Worm (Caenorhabditis elegans) whole organism, L3 larva: ENCODE data around the gene fbxo-11.2.

Source experiments
- ceh-9 ChIP-seq: sonication (generic microtip); optimal IDR thresholded peaks from 2 replicates; lab custom pipeline; 2018; ENCODE audit warnings: missing biosample characterization, missing genetic modification characterization
- fkh-10 ChIP-seq: sonication (generic microtip); optimal IDR thresholded peaks from 2 replicates; lab custom pipeline; 2017; ENCODE audit warnings: missing biosample characterization, missing genetic modification reagents, missing genetic modification characterization
- fos-1 ChIP-seq: fragments of 150-350 bp; optimal IDR thresholded peaks from 2 replicates; lab custom pipeline; 2014; ENCODE audit warnings: missing biosample characterization, missing genetic modification characterization
- lin-39 ChIP-seq: fragments of 150-350 bp; optimal IDR thresholded peaks from 2 replicates; lab custom pipeline; 2018; ENCODE audit warnings: missing biosample characterization, missing genetic modification reagents, missing genetic modification characterization
- nfya-1 ChIP-seq: sonication (generic microtip); optimal IDR thresholded peaks from 2 replicates; lab custom pipeline; 2017; ENCODE audit warnings: missing genetic modification characterization, mild to moderate bottlenecking, missing compliant biosample characterization, antibody characterized with exemption, moderate library complexity; ENCODE audit not compliant: insufficient read depth
- nhr-11 ChIP-seq: fragments of 150-350 bp; optimal IDR thresholded peaks from 2 replicates; lab custom pipeline; 2014; ENCODE audit warnings: missing biosample characterization, missing genetic modification characterization
- nhr-12 ChIP-seq: fragments of 150-350 bp; optimal IDR thresholded peaks from 2 replicates; lab custom pipeline; 2014; ENCODE audit warnings: missing biosample characterization, missing genetic modification characterization
- nhr-25 ChIP-seq: sonication (generic microtip); optimal IDR thresholded peaks from 2 replicates; lab custom pipeline; 2017; ENCODE audit warnings: missing biosample characterization, missing genetic modification characterization
- nhr-76 ChIP-seq: fragments of 150-350 bp; sonication (generic microtip); optimal IDR thresholded peaks from 5 replicates; lab custom pipeline; 2014; ENCODE audit warnings: missing biosample characterization, missing genetic modification characterization
- unc-39 ChIP-seq: sonication (generic microtip); optimal IDR thresholded peaks from 4 replicates; lab custom pipeline; 2017; ENCODE audit warnings: missing biosample characterization, missing genetic modification characterization
- unc-62 ChIP-seq: fragments of 150-350 bp; sonication (generic microtip); optimal IDR thresholded peaks from 4 replicates; lab custom pipeline; 2014; ENCODE audit warnings: missing biosample characterization, missing genetic modification reagents, missing genetic modification characterization
- ztf-11 ChIP-seq: fragments of 150-350 bp; optimal IDR thresholded peaks from 2 replicates; lab custom pipeline; 2014; ENCODE audit warnings: missing biosample characterization, missing genetic modification characterization

DNA sequence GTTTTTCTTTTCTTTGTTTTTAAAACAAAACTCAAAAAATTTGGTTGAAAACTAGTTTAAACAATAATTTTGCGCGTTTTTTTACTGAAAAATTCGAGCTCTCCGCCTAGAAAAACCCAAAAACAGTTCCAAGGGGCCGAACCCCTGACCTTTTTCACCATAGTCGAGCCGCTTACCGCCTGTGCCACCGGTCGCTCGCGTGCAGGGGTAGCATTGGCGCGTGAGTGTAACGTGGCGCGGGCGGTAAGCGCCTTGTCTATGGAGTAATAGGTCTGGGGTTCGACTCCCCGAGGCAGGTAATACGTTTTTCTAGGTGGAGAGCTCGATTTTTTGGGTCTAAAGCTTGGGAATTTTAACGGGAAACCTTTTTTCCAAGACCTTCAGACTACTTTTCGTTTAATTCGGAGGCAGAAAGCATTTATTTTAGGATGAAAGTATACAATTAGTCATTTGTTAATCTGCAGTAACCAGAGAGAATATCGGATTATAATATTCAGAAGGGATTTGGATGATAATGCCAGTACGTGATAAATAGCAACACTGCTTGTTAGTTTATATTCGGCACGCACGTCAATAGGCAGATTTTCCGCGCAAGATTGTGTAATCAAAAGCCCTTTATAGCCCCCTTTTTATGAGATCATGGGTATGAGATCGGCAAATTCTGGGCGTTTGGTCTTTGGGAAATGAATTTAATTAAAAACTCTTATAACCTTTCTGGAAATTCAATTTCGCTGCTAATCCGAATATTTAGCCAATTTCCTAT lies 45.7 kb downstream of the fbxo-11.2 start:
- no peak for TF ChIP-seq nhr-11 (tag; lab: Kevin White, UChicago)
- TF ChIP-seq unc-62 (GFP tag; lab: Kevin White, UChicago) = no peak
- TF ChIP-seq lin-39 = no peak
- no peak for TF ChIP-seq fkh-10 (GFP tag; lab: Kevin White, UChicago)
- no peak for TF ChIP-seq unc-39 (tag; lab: Kevin White, UChicago)
- TF ChIP-seq nhr-76 (tag; lab: Kevin White, UChicago) = no peak
- no peak for TF ChIP-seq fos-1 (tag; lab: Kevin White, UChicago)
- no peak for TF ChIP-seq nhr-25 (tag; lab: Kevin White, UChicago)
- TF ChIP-seq ztf-11 (tag; lab: Kevin White, UChicago) = no peak
- TF ChIP-seq nhr-12 = no peak
- TF ChIP-seq nfya-1 (tag; lab: Kevin White, UChicago) = no peak
- no peak for TF ChIP-seq ceh-9 (tag; lab: Kevin White, UChicago)
